Worm (Caenorhabditis elegans) whole organism, L1 larva: ENCODE measurements around the gene F41C6.4.

Experiments
- C16A3.4 ChIP-seq: fragments of 150-350 bp; optimal IDR thresholded peaks from 2 replicates; lab custom pipeline; 2014; ENCODE audit warnings: missing biosample characterization, missing genetic modification characterization
- Y116A8C.19 ChIP-seq: sonication (generic microtip); optimal IDR thresholded peaks from 2 replicates; lab custom pipeline; 2016; ENCODE audit warnings: missing compliant biosample characterization, missing genetic modification characterization, borderline replicate concordance
- aha-1 ChIP-seq: fragments of 150-350 bp; optimal IDR thresholded peaks from 2 replicates; lab custom pipeline; 2014; ENCODE audit warnings: missing biosample characterization, missing genetic modification characterization
- alr-1 ChIP-seq: fragments of 200-800 bp; sonication (Bioruptor generic); optimal IDR thresholded peaks from 2 replicates; lab custom pipeline; 2018; ENCODE audit warnings: borderline replicate concordance, mild to moderate bottlenecking, missing genetic modification characterization, missing compliant biosample characterization
- aly-2 ChIP-seq: fragments of 150-350 bp; optimal IDR thresholded peaks from 2 replicates; lab custom pipeline; 2014; ENCODE audit warnings: missing biosample characterization, missing genetic modification characterization
- blmp-1 ChIP-seq: fragments of 150-350 bp; optimal IDR thresholded peaks from 2 replicates; lab custom pipeline; 2014; ENCODE audit warnings: missing biosample characterization, missing genetic modification characterization
- ceh-8 ChIP-seq: fragments of 200-800 bp; sonication (Bioruptor generic); optimal IDR thresholded peaks from 2 replicates; lab custom pipeline; 2018; ENCODE audit warnings: mild to moderate bottlenecking, missing genetic modification characterization, moderate library complexity, missing compliant biosample characterization
- ceh-82 ChIP-seq, 3 experiments: fragments of 150-350 bp in 1 of 3; sonication (generic microtip) in 2 of 3; optimal IDR thresholded peaks; 2 replicates each; lab custom pipeline; 2014 to 2017; ENCODE audit warnings: missing biosample characterization in 3 of 3, missing genetic modification characterization in 3 of 3
- ceh-90 ChIP-seq: sonication (generic microtip); optimal IDR thresholded peaks from 2 replicates; lab custom pipeline; 2016; ENCODE audit warnings: missing genetic modification characterization, missing compliant biosample characterization
- ces-1 ChIP-seq: fragments of 150-350 bp; optimal IDR thresholded peaks from 2 replicates; lab custom pipeline; 2014; ENCODE audit warnings: missing biosample characterization, missing genetic modification reagents, missing genetic modification characterization
- dpl-1 ChIP-seq, 3 experiments: fragments of 150-350 bp in 2 of 3; sonication (generic microtip) in 1 of 3; optimal IDR thresholded peaks; 2 replicates each; lab custom pipeline; 2014 to 2017; ENCODE audit warnings: missing biosample characterization in 3 of 3, missing genetic modification characterization in 3 of 3, missing genetic modification reagents in 3 of 3
- efl-1 ChIP-seq, 4 experiments: fragments of 150-350 bp; optimal IDR thresholded peaks in 3 of 4; peaks in 1 of 4; 1 replicate in 1 of 4; 2 replicates in 3 of 4; lab custom pipeline; 2014; ENCODE audit warnings: missing biosample characterization in 2 of 4, missing genetic modification characterization in 2 of 4, missing genetic modification reagents in 2 of 4
- elt-2 ChIP-seq: sonication (generic microtip); optimal IDR thresholded peaks from 2 replicates; lab custom pipeline; 2016; ENCODE audit warnings: missing genetic modification characterization, mild to moderate bottlenecking, inconsistent platforms, missing compliant biosample characterization, missing genetic modification reagents
- elt-3 ChIP-seq, 6 experiments: fragments of 150-350 bp in 1 of 6; sonication (generic microtip); optimal IDR thresholded peaks; 2 replicates each; lab custom pipeline; 2017 to 2018; ENCODE audit warnings: missing biosample characterization in 6 of 6, missing genetic modification characterization in 6 of 6, inconsistent platforms in 1 of 6
- ets-5 ChIP-seq: fragments of 200-800 bp; sonication (Bioruptor generic); IDR thresholded peaks from 2 replicates; pipeline ENCODE4 v1.3.6; 2022; ENCODE audit warnings: missing genetic modification characterization, missing compliant biosample characterization
- fos-1 ChIP-seq: fragments of 150-350 bp; optimal IDR thresholded peaks from 2 replicates; lab custom pipeline; 2014; ENCODE audit warnings: missing biosample characterization, missing genetic modification characterization
- grh-1 ChIP-seq: fragments of 200-800 bp; sonication (Bioruptor generic); IDR thresholded peaks from 2 replicates; pipeline ENCODE4 v1.3.6; 2022; ENCODE audit warnings: missing genetic modification reagents, missing genetic modification characterization, missing compliant biosample characterization
- hpl-2 ChIP-seq: fragments of 150-350 bp; optimal IDR thresholded peaks from 2 replicates; lab custom pipeline; 2014; ENCODE audit warnings: missing biosample characterization, missing genetic modification reagents, missing genetic modification characterization
- lin-14 ChIP-seq: fragments of 200-800 bp; sonication (Bioruptor generic); optimal IDR thresholded peaks from 2 replicates; lab custom pipeline; 2018; ENCODE audit warnings: mild to moderate bottlenecking, missing genetic modification characterization, moderate library complexity, missing compliant biosample characterization
- mef-2 ChIP-seq: fragments of 150-350 bp; optimal IDR thresholded peaks from 2 replicates; lab custom pipeline; 2014; ENCODE audit warnings: missing biosample characterization, missing genetic modification characterization
- mep-1 ChIP-seq: fragments of 150-350 bp; optimal IDR thresholded peaks from 2 replicates; lab custom pipeline; 2014; ENCODE audit warnings: missing biosample characterization, missing genetic modification characterization
- nhr-12 ChIP-seq: sonication (generic microtip); optimal IDR thresholded peaks from 2 replicates; lab custom pipeline; 2017; ENCODE audit warnings: missing biosample characterization, missing genetic modification characterization
- nhr-19 ChIP-seq: fragments of 200-800 bp; sonication (Bioruptor generic); conservative IDR thresholded peaks from 2 replicates; pipeline ENCODE4 v1.3.6; 2022; ENCODE audit warnings: missing genetic modification characterization, missing compliant biosample characterization
- nhr-20 ChIP-seq: sonication (generic microtip); optimal IDR thresholded peaks from 2 replicates; lab custom pipeline; 2016; ENCODE audit warnings: mild to moderate bottlenecking, missing genetic modification characterization, missing compliant biosample characterization
- nhr-237 ChIP-seq: fragments of 150-350 bp; optimal IDR thresholded peaks from 2 replicates; lab custom pipeline; 2014; ENCODE audit warnings: missing biosample characterization, missing genetic modification characterization
- nhr-28 ChIP-seq: fragments of 150-350 bp; optimal IDR thresholded peaks from 2 replicates; lab custom pipeline; 2014; ENCODE audit warnings: missing biosample characterization, missing genetic modification characterization
- nhr-71 ChIP-seq: sonication (generic microtip); optimal IDR thresholded peaks from 2 replicates; lab custom pipeline; 2016; ENCODE audit warnings: mild to moderate bottlenecking, missing genetic modification characterization, moderate library complexity, missing compliant biosample characterization
- nhr-76 ChIP-seq: sonication (generic microtip); optimal IDR thresholded peaks from 2 replicates; lab custom pipeline; 2017; ENCODE audit warnings: missing biosample characterization, missing genetic modification characterization
- nhr-77 ChIP-seq: fragments of 150-350 bp; optimal IDR thresholded peaks from 2 replicates; lab custom pipeline; 2014; ENCODE audit warnings: missing biosample characterization, missing genetic modification characterization
- nhr-90 ChIP-seq: sonication (generic microtip); optimal IDR thresholded peaks from 2 replicates; lab custom pipeline; 2016; ENCODE audit warnings: mild to moderate bottlenecking, missing genetic modification characterization, missing compliant biosample characterization; ENCODE audit not compliant: poor library complexity
- pag-3 ChIP-seq: sonication (generic microtip); optimal IDR thresholded peaks from 2 replicates; lab custom pipeline; 2017; ENCODE audit warnings: missing genetic modification characterization, mild to moderate bottlenecking, missing compliant biosample characterization, antibody characterized with exemption, borderline replicate concordance; ENCODE audit not compliant: insufficient read depth
- pax-3 ChIP-seq: fragments of 200-800 bp; sonication (Bioruptor generic); optimal IDR thresholded peaks from 2 replicates; lab custom pipeline; 2018; ENCODE audit warnings: mild to moderate bottlenecking, missing genetic modification characterization, moderate library complexity, missing compliant biosample characterization
- pqm-1 ChIP-seq: sonication (generic microtip); optimal IDR thresholded peaks from 3 replicates; lab custom pipeline; 2017; ENCODE audit warnings: missing biosample characterization, missing genetic modification characterization
- rnt-1 ChIP-seq: sonication (generic microtip); optimal IDR thresholded peaks from 2 replicates; lab custom pipeline; 2016; ENCODE audit warnings: mild to moderate bottlenecking, missing genetic modification characterization, moderate library complexity, missing compliant biosample characterization
- skn-1 ChIP-seq: fragments of 150-350 bp; optimal IDR thresholded peaks from 2 replicates; lab custom pipeline; 2014; ENCODE audit warnings: missing biosample characterization, missing genetic modification characterization
- snu-23 ChIP-seq: sonication (generic microtip); optimal IDR thresholded peaks from 2 replicates; lab custom pipeline; 2016; ENCODE audit warnings: missing genetic modification characterization, missing compliant biosample characterization
- sup-37 ChIP-seq: fragments of 200-800 bp; sonication (Bioruptor generic); optimal IDR thresholded peaks from 2 replicates; lab custom pipeline; 2018; ENCODE audit warnings: mild to moderate bottlenecking, missing genetic modification characterization, missing compliant biosample characterization
- tbx-2 ChIP-seq: sonication (generic microtip); optimal IDR thresholded peaks from 2 replicates; lab custom pipeline; 2016; ENCODE audit warnings: missing genetic modification characterization, missing compliant biosample characterization
- unc-30 ChIP-seq: sonication (generic microtip); optimal IDR thresholded peaks from 2 replicates; lab custom pipeline; 2017; ENCODE audit warnings: missing biosample characterization, missing genetic modification characterization
- unc-62 ChIP-seq: fragments of 150-350 bp; optimal IDR thresholded peaks from 2 replicates; lab custom pipeline; 2014; ENCODE audit warnings: missing biosample characterization, missing genetic modification reagents, missing genetic modification characterization
- unc-86 ChIP-seq: sonication (generic microtip); optimal IDR thresholded peaks from 2 replicates; lab custom pipeline; 2016; ENCODE audit warnings: missing genetic modification characterization, missing compliant biosample characterization
- vab-15 ChIP-seq: sonication (generic microtip); optimal IDR thresholded peaks from 2 replicates; lab custom pipeline; 2017; ENCODE audit warnings: missing genotype, mild to moderate bottlenecking, missing genetic modification characterization, missing compliant biosample characterization
- xbp-1 ChIP-seq: sonication (generic microtip); optimal IDR thresholded peaks from 2 replicates; lab custom pipeline; 2016; ENCODE audit warnings: missing genetic modification characterization, missing compliant biosample characterization
- ztf-11 ChIP-seq, 2 experiments: sonication (generic microtip); optimal IDR thresholded peaks; 2 replicates each; lab custom pipeline; 2016 to 2017; ENCODE audit warnings: missing genetic modification characterization in 2 of 2, missing biosample characterization in 1 of 2, missing compliant biosample characterization in 1 of 2

The F41C6.4 gene

ce11 chrX:6848596-6848995 lies 26.0 kb downstream of the F41C6.4 start:
- TF ChIP-seq nhr-237 (tag; lab: Kevin White, UChicago) (no peak), ceh-8 (GFP tag; lab: Kevin White, UChicago) (no peak), skn-1 (tag; lab: Kevin White, UChicago) (no peak), blmp-1 (tag; lab: Kevin White, UChicago) (no peak), nhr-71 (tag; lab: Kevin White, UChicago) (no peak)

ce11 chrX:6845934-6846333 lies 28.7 kb downstream of the F41C6.4 start, which contains the start of gene C53B7.2:
Gene C53B7.2 (plus strand): TSS chrX:6846234.
- no peak for TF ChIP-seq pag-3 (tag; lab: Kevin White, UChicago)
- no peak for TF ChIP-seq nhr-12 (tag; lab: Kevin White, UChicago)
- peak; percentile 5 for TF ChIP-seq lin-14

ce11 chrX:6844394-6845072 lies 30.1 kb downstream of the F41C6.4 start, which contains the start of gene C53B7.3:
Gene C53B7.3 (plus strand): TSS chrX:6844755.
- TF ChIP-seq grh-1 (GFP tag; lab: Robert Waterston, UW) (no peak), hpl-2 (no peak), tbx-2 (tag; lab: Kevin White, UChicago) (peak; percentile 66), nhr-20 (tag; lab: Kevin White, UChicago) (peak; percentile 13), efl-1 (optimal IDR thresholded peaks at IDR 0.05; lab: Kevin White, UChicago) (no peak), efl-1 (GFP tag; optimal IDR thresholded peaks at IDR 0.05 in 1 of 2; lab: Kevin White, UChicago) (peak in 1 of 2 experiments; percentile 47), ceh-90 (no peak), Y116A8C.19 (tag; lab: Kevin White, UChicago) (no peak), unc-30 (tag; lab: Kevin White, UChicago) (no peak), nhr-77 (tag; lab: Kevin White, UChicago) (peak; percentile 47), mef-2 (no peak)

ce11 chrX:6840670-6841308 lies 33.8 kb downstream of the F41C6.4 start, which contains the start of the genes glr-6 and asg-2:
Gene glr-6 (minus strand): TSS chrX:6840720.
Gene asg-2 (plus strand): TSS chrX:6841258.
- TF ChIP-seq aly-2 (tag; lab: Kevin White, UChicago) (no peak), elt-2 (peak; percentile 27), blmp-1 (tag; lab: Kevin White, UChicago) (peak; percentile 76), fos-1 (peak; percentile 81), pax-3 (tag; lab: Kevin White, UChicago) (peak; percentile 48), xbp-1 (tag; lab: Kevin White, UChicago) (peak; percentile 93), C16A3.4 (peak; percentile 98), nhr-28 (tag; lab: Kevin White, UChicago) (no peak), sup-37 (GFP tag; lab: Kevin White, UChicago) (no peak), nhr-76 (tag; lab: Kevin White, UChicago) (no peak), ces-1 (no peak), vab-15 (no peak), unc-62 (no peak), nhr-12 (tag; lab: Kevin White, UChicago) (no peak), ztf-11 (tag; optimal IDR thresholded peaks at IDR 0.05; lab: Kevin White, UChicago) (peak in 1 of 2 experiments; percentile 25), alr-1 (no peak), elt-3 (tag; optimal IDR thresholded peaks at IDR 0.05; lab: Kevin White, UChicago) (peak in 3 of 6 experiments; percentile 26 to 70 (median 30)), aha-1 (no peak), ceh-82 (tag; optimal IDR thresholded peaks at IDR 0.05; lab: Kevin White, UChicago) (peak; percentile 60 to 76 (median 62)), dpl-1 (GFP tag; optimal IDR thresholded peaks at IDR 0.05; lab: Kevin White, UChicago) (peak; percentile 67 to 79 (median 75)), skn-1 (tag; lab: Kevin White, UChicago) (peak; percentile 60), nhr-19 (GFP tag; lab: Robert Waterston, UW) (peak; percentile 82), snu-23 (GFP tag; lab: Kevin White, UChicago) (peak; percentile 87), hpl-2 (peak; percentile 66), ets-5 (GFP tag; lab: Robert Waterston, UW) (no peak), mep-1 (tag; lab: Kevin White, UChicago) (peak; percentile 91), rnt-1 (tag; lab: Kevin White, UChicago) (peak; percentile 86), pqm-1 (no peak), nhr-90 (peak; percentile 78), unc-86 (tag; lab: Kevin White, UChicago) (peak; percentile 44)
